Fruit fly (Drosophila melanogaster) S2 (cell line): ENCODE data around the gene pip.

ENCODE experiments used
- CG8478 ChIP-seq: fragments of >200 bp; optimal IDR thresholded peaks from 2 replicates; lab custom pipeline; 2018
- CTCF ChIP-seq, 2 experiments: fragments of >200 bp; optimal IDR thresholded peaks; 2 replicates each; lab custom pipeline; 2018

DNA sequence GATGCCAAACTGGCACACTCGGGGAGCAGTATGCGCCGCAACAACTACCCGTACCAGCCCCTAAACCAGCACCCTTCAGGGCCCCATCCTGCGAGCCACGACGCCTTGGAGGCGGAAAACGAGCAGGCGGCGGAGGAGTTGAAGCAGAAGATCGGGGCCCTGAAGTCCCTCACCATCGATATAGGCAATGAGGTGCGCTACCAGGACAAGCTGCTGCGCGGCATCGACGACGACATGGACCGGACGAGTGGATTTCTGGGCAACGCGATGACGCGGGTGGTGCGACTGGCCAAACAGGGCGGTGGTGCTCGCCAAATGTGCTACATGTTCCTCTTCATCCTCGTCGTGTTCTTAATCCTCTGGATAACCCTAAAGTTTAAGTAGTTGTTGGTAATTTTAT is 75.7 kb downstream of the pip start:
- TF ChIP-seq CG8478 (no peak), CTCF (optimal IDR thresholded peaks at IDR 0.05; lab: Kevin White, UChicago) (no peak)
